Fruit fly (Drosophila melanogaster) whole organism: ENCODE results near the gene CG17329.

Experiments used
- CG8478 ChIP-seq: fragments of >200 bp; optimal IDR thresholded peaks from 2 replicates; lab custom pipeline; 2018; ENCODE audit warnings: inconsistent platforms
- EcR ChIP-seq, 2 experiments: fragments of >200 bp; optimal IDR thresholded peaks; 2 replicates each; lab custom pipeline; 2017; ENCODE audit warnings: missing biosample characterization in 2 of 2, missing genetic modification characterization in 2 of 2, missing genetic modification reagents in 2 of 2
- pan ChIP-seq: fragments of >200 bp; optimal IDR thresholded peaks from 2 replicates; lab custom pipeline; 2017
- psq ChIP-seq: fragments of >200 bp; optimal IDR thresholded peaks from 2 replicates; lab custom pipeline; 2017

- TF ChIP-seq psq (lab: Kevin White, UChicago) (no peak), pan (lab: Kevin White, UChicago) (no peak), CG8478 (no peak), EcR (GFP tag; optimal IDR thresholded peaks at IDR 0.05; lab: Kevin White, UChicago) (no peak)
Observed at dm6 chr2L:16315027-16315426, 23.9 kb downstream of the CG17329 start.
